Fruit fly (Drosophila melanogaster) whole organism, prepupa: ENCODE measurements around the gene CG33111.

Experiments used
- Blimp-1 ChIP-seq: fragments of 200-800 bp; sonication (Bioruptor generic); optimal IDR thresholded peaks from 3 replicates; lab custom pipeline; 2017; ENCODE audit warnings: missing biosample characterization, missing genetic modification characterization, mild to moderate bottlenecking, moderate library complexity, missing genetic modification reagents
- CG10669 ChIP-seq: fragments of 200-800 bp; sonication (Bioruptor generic); optimal IDR thresholded peaks from 3 replicates; lab custom pipeline; 2018; ENCODE audit warnings: missing biosample characterization, mild to moderate bottlenecking, missing genetic modification characterization, moderate library complexity
- CG11294 ChIP-seq: fragments of 200-800 bp; sonication (Bioruptor generic); IDR thresholded peaks from 2 replicates; pipeline ENCODE4 v1.3.6; 2022; ENCODE audit warnings: missing biosample characterization, missing genetic modification characterization
- CG11762 ChIP-seq: fragments of 200-800 bp; sonication (Bioruptor generic); optimal IDR thresholded peaks from 3 replicates; lab custom pipeline; 2016; ENCODE audit warnings: missing biosample characterization, missing genetic modification characterization; ENCODE audit not compliant: insufficient read depth
- CG1621 ChIP-seq: fragments of 200-800 bp; sonication (Bioruptor generic); optimal IDR thresholded peaks from 3 replicates; lab custom pipeline; 2018; ENCODE audit warnings: missing biosample characterization, mild to moderate bottlenecking, missing genetic modification characterization
- CG31627 ChIP-seq: fragments of 200-800 bp; sonication (Bioruptor generic); optimal IDR thresholded peaks from 3 replicates; lab custom pipeline; 2016; ENCODE audit warnings: missing biosample characterization, missing genetic modification characterization
- CG4318 ChIP-seq: fragments of 200-800 bp; sonication (Bioruptor generic); optimal IDR thresholded peaks from 3 replicates; lab custom pipeline; 2017; ENCODE audit warnings: missing biosample characterization, mild to moderate bottlenecking, missing genetic modification characterization
- CG6163 ChIP-seq: fragments of 200-800 bp; sonication (Bioruptor generic); IDR thresholded peaks from 3 replicates; pipeline ENCODE4 v1.3.6; 2022; ENCODE audit warnings: missing biosample characterization, missing genetic modification characterization
- CG6276 ChIP-seq: fragments of 200-800 bp; sonication (Bioruptor generic); optimal IDR thresholded peaks from 2 replicates; lab custom pipeline; 2017; ENCODE audit warnings: missing biosample characterization, mild to moderate bottlenecking, missing genetic modification characterization
- CG6792 ChIP-seq: fragments of 200-800 bp; sonication (Bioruptor generic); optimal IDR thresholded peaks from 3 replicates; lab custom pipeline; 2016; ENCODE audit warnings: missing biosample characterization, missing genetic modification characterization
- CG6854 ChIP-seq: fragments of 200-800 bp; sonication (Bioruptor generic); optimal IDR thresholded peaks from 2 replicates; lab custom pipeline; 2017; ENCODE audit warnings: missing biosample characterization, mild to moderate bottlenecking, missing genetic modification characterization
- CG7368 ChIP-seq: fragments of 200-800 bp; sonication (Bioruptor generic); optimal IDR thresholded peaks from 3 replicates; lab custom pipeline; 2016; ENCODE audit warnings: missing biosample characterization, missing genetic modification characterization
- CG8119 ChIP-seq: fragments of 200-800 bp; sonication (Bioruptor generic); IDR thresholded peaks from 3 replicates; pipeline ENCODE4 v1.3.6; 2022; ENCODE audit warnings: missing biosample characterization, missing genetic modification characterization
- CG8319 ChIP-seq: fragments of 200-800 bp; sonication (Bioruptor generic); optimal IDR thresholded peaks from 3 replicates; lab custom pipeline; 2016; ENCODE audit warnings: missing biosample characterization, missing genetic modification characterization
- CG9139 ChIP-seq: fragments of 200-800 bp; sonication (Bioruptor generic); optimal IDR thresholded peaks from 3 replicates; lab custom pipeline; 2017; ENCODE audit warnings: missing biosample characterization, mild to moderate bottlenecking, missing genetic modification characterization
- Eip78C ChIP-seq: fragments of 200-800 bp; sonication (Bioruptor generic); peaks from one replicate; lab custom pipeline; 2016; ENCODE audit warnings: missing biosample characterization, missing genetic modification characterization
- Eip93F ChIP-seq: fragments of 200-800 bp; sonication (Bioruptor generic); optimal IDR thresholded peaks from 2 replicates; lab custom pipeline; 2016; ENCODE audit warnings: missing biosample characterization, mild to moderate bottlenecking, missing genetic modification characterization
- Ets21C ChIP-seq: fragments of 200-800 bp; sonication (Bioruptor generic); optimal IDR thresholded peaks from 3 replicates; lab custom pipeline; 2016; ENCODE audit warnings: missing biosample characterization, missing genetic modification characterization
- Ets96B ChIP-seq: fragments of 200-800 bp; optimal IDR thresholded peaks from 2 replicates; lab custom pipeline; 2019; ENCODE audit warnings: missing biosample characterization, mild to moderate bottlenecking, missing genetic modification characterization, moderate library complexity
- Hr39 ChIP-seq: fragments of 200-800 bp; sonication (Bioruptor generic); optimal IDR thresholded peaks from 2 replicates; lab custom pipeline; 2016; ENCODE audit warnings: missing biosample characterization, missing genetic modification characterization
- Hr4 ChIP-seq: fragments of 200-800 bp; sonication (Bioruptor generic); optimal IDR thresholded peaks from 3 replicates; lab custom pipeline; 2016; ENCODE audit warnings: missing biosample characterization, missing genetic modification characterization
- Met ChIP-seq: fragments of 200-800 bp; sonication (Bioruptor generic); optimal IDR thresholded peaks from 3 replicates; lab custom pipeline; 2016; ENCODE audit warnings: missing biosample characterization, missing genetic modification characterization
- OdsH ChIP-seq: fragments of 200-800 bp; sonication (Bioruptor generic); optimal IDR thresholded peaks from 3 replicates; lab custom pipeline; 2016; ENCODE audit warnings: missing biosample characterization, missing genetic modification characterization
- Smox ChIP-seq: fragments of 200-800 bp; sonication (Bioruptor generic); optimal IDR thresholded peaks from 3 replicates; lab custom pipeline; 2016; ENCODE audit warnings: missing biosample characterization, missing genetic modification characterization
- Sox102F ChIP-seq: fragments of 200-800 bp; sonication (Bioruptor generic); optimal IDR thresholded peaks from 2 replicates; lab custom pipeline; 2016; ENCODE audit warnings: missing biosample characterization, mild to moderate bottlenecking, missing genetic modification characterization
- Sox14 ChIP-seq: fragments of 200-800 bp; sonication (Bioruptor generic); optimal IDR thresholded peaks from 3 replicates; lab custom pipeline; 2016; ENCODE audit warnings: missing biosample characterization, missing genetic modification characterization
- Sox15 ChIP-seq: fragments of 200-800 bp; sonication (Bioruptor generic); optimal IDR thresholded peaks from 3 replicates; lab custom pipeline; 2016; ENCODE audit warnings: missing biosample characterization, missing genetic modification characterization
- achi ChIP-seq: fragments of 200-800 bp; sonication (Bioruptor generic); optimal IDR thresholded peaks from 3 replicates; lab custom pipeline; 2016; ENCODE audit warnings: missing biosample characterization, missing genetic modification characterization
- dsx ChIP-seq: fragments of 200-800 bp; optimal IDR thresholded peaks from 3 replicates; lab custom pipeline; 2019; ENCODE audit warnings: missing biosample characterization, mild to moderate bottlenecking, missing genetic modification characterization, moderate library complexity; ENCODE audit not compliant: poor library complexity, severe bottlenecking
- esn ChIP-seq: fragments of 200-800 bp; sonication (Bioruptor generic); optimal IDR thresholded peaks from 2 replicates; lab custom pipeline; 2016; ENCODE audit warnings: missing biosample characterization, mild to moderate bottlenecking, missing genetic modification characterization, moderate library complexity
- fd59A ChIP-seq: fragments of 200-800 bp; sonication (Bioruptor generic); optimal IDR thresholded peaks from 2 replicates; lab custom pipeline; 2017; ENCODE audit warnings: missing biosample characterization, mild to moderate bottlenecking, missing genetic modification characterization, missing genetic modification reagents
- fd85E ChIP-seq: fragments of 200-800 bp; sonication (Bioruptor generic); optimal IDR thresholded peaks from 3 replicates; lab custom pipeline; 2016; ENCODE audit warnings: missing biosample characterization, missing genetic modification characterization
- fkh ChIP-seq: fragments of 200-800 bp; sonication (Bioruptor generic); optimal IDR thresholded peaks from 3 replicates; lab custom pipeline; 2017; ENCODE audit warnings: missing biosample characterization, mild to moderate bottlenecking, missing genetic modification characterization, moderate library complexity
- lz ChIP-seq: fragments of 200-800 bp; sonication (Bioruptor generic); optimal IDR thresholded peaks from 3 replicates; lab custom pipeline; 2016; ENCODE audit warnings: missing biosample characterization, missing genetic modification characterization
- net ChIP-seq: fragments of 200-800 bp; sonication (Bioruptor generic); optimal IDR thresholded peaks from 3 replicates; lab custom pipeline; 2016; ENCODE audit warnings: missing biosample characterization, missing genetic modification characterization
- pdm3 ChIP-seq: fragments of 200-800 bp; sonication (Bioruptor generic); optimal IDR thresholded peaks from 3 replicates; lab custom pipeline; 2016; ENCODE audit warnings: missing biosample characterization, missing genetic modification characterization
- salr ChIP-seq, 2 experiments: fragments of 200-800 bp; sonication (Bioruptor generic); optimal IDR thresholded peaks; 3 replicates each; lab custom pipeline; 2016 to 2018; ENCODE audit warnings: missing biosample characterization in 2 of 2, missing genetic modification characterization in 2 of 2, mild to moderate bottlenecking in 1 of 2
- ss ChIP-seq, 2 experiments: fragments of 200-800 bp; sonication (Bioruptor generic); optimal IDR thresholded peaks; 2 replicates in 1 of 2; 3 replicates in 1 of 2; lab custom pipeline; 2017 to 2018; ENCODE audit warnings: mild to moderate bottlenecking in 2 of 2, missing biosample characterization in 2 of 2, missing genetic modification characterization in 2 of 2, moderate library complexity in 1 of 2
- svp ChIP-seq: fragments of 200-800 bp; sonication (Bioruptor generic); peaks from one replicate; lab custom pipeline; 2016; ENCODE audit warnings: missing biosample characterization, missing genetic modification characterization

CG33111 gene

dm6 chr3R:23781466-23781935, 37.5 kb downstream of the CG33111 start, which contains the start of the genes Nup98-96 and mbc (continued):
- TF ChIP-seq CG6163 (GFP tag; lab: Robert Waterston, UW) (peak; percentile 82; the same call in 2 of the 3 replicates), CG11294 (GFP tag; lab: Robert Waterston, UW) (peak; percentile 18; the same call in 1 of the 2 replicates), Ets96B (tag; lab: Kevin White, UChicago) (peak; percentile 72), Ets21C (GFP tag; lab: Kevin White, UChicago) (peak; percentile 90), CG7368 (GFP tag; lab: Kevin White, UChicago) (peak; percentile 73), Met (peak; percentile 86), salr (GFP tag; optimal IDR thresholded peaks at IDR 0.05; lab: Kevin White, UChicago) (peak; percentile 52 to 62), CG31627 (GFP tag; lab: Kevin White, UChicago) (peak; percentile 95), Sox14 (GFP tag; lab: Kevin White, UChicago) (peak; percentile 95), ss (GFP tag; optimal IDR thresholded peaks at IDR 0.05; lab: Kevin White, UChicago) (peak; percentile 53 to 73), esn (peak; percentile 89), Eip78C (GFP tag; lab: Kevin White, UChicago) (peak; percentile 86), Sox102F (GFP tag; lab: Kevin White, UChicago) (peak; percentile 80), CG4318 (GFP tag; lab: Kevin White, UChicago) (peak; percentile 77), lz (GFP tag; lab: Kevin White, UChicago) (peak; percentile 91), fkh (peak; percentile 69), fd85E (GFP tag; lab: Kevin White, UChicago) (peak; percentile 57), dsx (GFP tag; lab: Kevin White, UChicago) (peak; percentile 48), fd59A (peak; percentile 64), Smox (GFP tag; lab: Kevin White, UChicago) (peak; percentile 88), CG8119 (GFP tag; lab: Robert Waterston, UW) (0 out of 3 replicates have a peak, but pooled peaks have one; percentile 27), net (GFP tag; lab: Kevin White, UChicago) (peak; percentile 44), Eip93F (GFP tag; lab: Kevin White, UChicago) (no peak), svp (GFP tag; lab: Kevin White, UChicago) (peak; percentile 92), achi (GFP tag; lab: Kevin White, UChicago) (peak; percentile 79), Hr39 (peak; percentile 94), CG10669 (GFP tag; lab: Kevin White, UChicago) (peak; percentile 63), pdm3 (peak; percentile 86), CG6276 (peak; percentile 34), Blimp-1 (GFP tag; lab: Kevin White, UChicago) (peak; percentile 6), CG6792 (peak; percentile 79), CG11762 (GFP tag; lab: Kevin White, UChicago) (peak; percentile 65), CG9139 (GFP tag; lab: Kevin White, UChicago) (peak; percentile 44)

- TF ChIP-seq CG1621 (tag; lab: Kevin White, UChicago) = no peak
- no peak for TF ChIP-seq CG4318 (GFP tag; lab: Kevin White, UChicago)
- no peak for TF ChIP-seq Smox (GFP tag; lab: Kevin White, UChicago)
- TF ChIP-seq Blimp-1 (GFP tag; lab: Kevin White, UChicago) = no peak
- no peak for TF ChIP-seq Hr4
- no peak for TF ChIP-seq fd59A
- no peak for TF ChIP-seq CG8319
- no peak for TF ChIP-seq svp (GFP tag; lab: Kevin White, UChicago)
- TF ChIP-seq CG7368 (GFP tag; lab: Kevin White, UChicago) = no peak
- no peak for TF ChIP-seq CG6854
- no peak for TF ChIP-seq CG9139 (GFP tag; lab: Kevin White, UChicago)
- no peak for TF ChIP-seq OdsH (GFP tag; lab: Kevin White, UChicago)
- no peak for TF ChIP-seq Sox15 (GFP tag; lab: Kevin White, UChicago)
These were observed 38.3 kb downstream of the CG33111 start for dm6 chr3R:23780757-23781156.
